Fruit fly (Drosophila melanogaster) whole organism, prepupa: ENCODE data around the gene MED17.
A peak's percentile ranks its signal among the peaks of the same experiment; 100 is the strongest.

Experiments
- Blimp-1 ChIP-seq: fragments of 200-800 bp; sonication (Bioruptor generic); optimal IDR thresholded peaks from 3 replicates; lab custom pipeline; 2017; ENCODE audit warnings: missing biosample characterization, missing genetic modification characterization, mild to moderate bottlenecking, moderate library complexity, missing genetic modification reagents
- CG10631 ChIP-seq: fragments of 200-800 bp; sonication (Bioruptor generic); optimal IDR thresholded peaks from 2 replicates; lab custom pipeline; 2016; ENCODE audit warnings: missing biosample characterization, missing genetic modification characterization
- CG10669 ChIP-seq: fragments of 200-800 bp; sonication (Bioruptor generic); optimal IDR thresholded peaks from 3 replicates; lab custom pipeline; 2018; ENCODE audit warnings: missing biosample characterization, mild to moderate bottlenecking, missing genetic modification characterization, moderate library complexity
- CG11294 ChIP-seq: fragments of 200-800 bp; sonication (Bioruptor generic); IDR thresholded peaks from 2 replicates; pipeline ENCODE4 v1.3.6; 2022; ENCODE audit warnings: missing biosample characterization, missing genetic modification characterization
- CG11762 ChIP-seq: fragments of 200-800 bp; sonication (Bioruptor generic); optimal IDR thresholded peaks from 3 replicates; lab custom pipeline; 2016; ENCODE audit warnings: missing biosample characterization, missing genetic modification characterization; ENCODE audit not compliant: insufficient read depth
- CG15336 ChIP-seq: fragments of 200-800 bp; sonication (Bioruptor generic); IDR thresholded peaks from 2 replicates; pipeline ENCODE4 v1.3.6; 2022; ENCODE audit warnings: missing biosample characterization, missing genetic modification characterization
- CG1621 ChIP-seq: fragments of 200-800 bp; sonication (Bioruptor generic); optimal IDR thresholded peaks from 3 replicates; lab custom pipeline; 2018; ENCODE audit warnings: missing biosample characterization, mild to moderate bottlenecking, missing genetic modification characterization
- CG16779 ChIP-seq: fragments of 200-800 bp; sonication (Bioruptor generic); optimal IDR thresholded peaks from 3 replicates; lab custom pipeline; 2017; ENCODE audit warnings: missing biosample characterization, mild to moderate bottlenecking, missing genetic modification characterization
- CG3032 ChIP-seq: fragments of 200-800 bp; optimal IDR thresholded peaks from 2 replicates; lab custom pipeline; 2019; ENCODE audit warnings: missing biosample characterization, mild to moderate bottlenecking, missing genetic modification characterization, moderate library complexity
- CG31627 ChIP-seq: fragments of 200-800 bp; sonication (Bioruptor generic); optimal IDR thresholded peaks from 3 replicates; lab custom pipeline; 2016; ENCODE audit warnings: missing biosample characterization, missing genetic modification characterization
- CG34406 ChIP-seq: fragments of 200-800 bp; sonication (Bioruptor generic); optimal IDR thresholded peaks from 3 replicates; lab custom pipeline; 2016; ENCODE audit warnings: missing biosample characterization, missing genetic modification characterization
- CG4318 ChIP-seq: fragments of 200-800 bp; sonication (Bioruptor generic); optimal IDR thresholded peaks from 3 replicates; lab custom pipeline; 2017; ENCODE audit warnings: missing biosample characterization, mild to moderate bottlenecking, missing genetic modification characterization
- CG6163 ChIP-seq: fragments of 200-800 bp; sonication (Bioruptor generic); IDR thresholded peaks from 3 replicates; pipeline ENCODE4 v1.3.6; 2022; ENCODE audit warnings: missing biosample characterization, missing genetic modification characterization
- CG6792 ChIP-seq: fragments of 200-800 bp; sonication (Bioruptor generic); optimal IDR thresholded peaks from 3 replicates; lab custom pipeline; 2016; ENCODE audit warnings: missing biosample characterization, missing genetic modification characterization
- CG6808 ChIP-seq: fragments of 200-800 bp; sonication (Bioruptor generic); optimal IDR thresholded peaks from 3 replicates; lab custom pipeline; 2017; ENCODE audit warnings: missing biosample characterization, missing genetic modification characterization, mild to moderate bottlenecking, moderate library complexity, missing genetic modification reagents
- CG6854 ChIP-seq: fragments of 200-800 bp; sonication (Bioruptor generic); optimal IDR thresholded peaks from 2 replicates; lab custom pipeline; 2017; ENCODE audit warnings: missing biosample characterization, mild to moderate bottlenecking, missing genetic modification characterization
- CG7368 ChIP-seq: fragments of 200-800 bp; sonication (Bioruptor generic); optimal IDR thresholded peaks from 3 replicates; lab custom pipeline; 2016; ENCODE audit warnings: missing biosample characterization, missing genetic modification characterization
- CG8119 ChIP-seq: fragments of 200-800 bp; sonication (Bioruptor generic); IDR thresholded peaks from 3 replicates; pipeline ENCODE4 v1.3.6; 2022; ENCODE audit warnings: missing biosample characterization, missing genetic modification characterization
- CG8319 ChIP-seq: fragments of 200-800 bp; sonication (Bioruptor generic); optimal IDR thresholded peaks from 3 replicates; lab custom pipeline; 2016; ENCODE audit warnings: missing biosample characterization, missing genetic modification characterization
- CG8632 ChIP-seq: fragments of 200-800 bp; sonication (Bioruptor generic); optimal IDR thresholded peaks from 3 replicates; lab custom pipeline; 2016; ENCODE audit warnings: missing biosample characterization, missing genetic modification characterization
- CG9139 ChIP-seq: fragments of 200-800 bp; sonication (Bioruptor generic); optimal IDR thresholded peaks from 3 replicates; lab custom pipeline; 2017; ENCODE audit warnings: missing biosample characterization, mild to moderate bottlenecking, missing genetic modification characterization
- Eip75B ChIP-seq: fragments of 200-800 bp; sonication (Bioruptor generic); optimal IDR thresholded peaks from 3 replicates; lab custom pipeline; 2016; ENCODE audit warnings: missing biosample characterization, missing genetic modification characterization
- Eip93F ChIP-seq: fragments of 200-800 bp; sonication (Bioruptor generic); optimal IDR thresholded peaks from 2 replicates; lab custom pipeline; 2016; ENCODE audit warnings: missing biosample characterization, mild to moderate bottlenecking, missing genetic modification characterization
- Ets96B ChIP-seq: fragments of 200-800 bp; optimal IDR thresholded peaks from 2 replicates; lab custom pipeline; 2019; ENCODE audit warnings: missing biosample characterization, mild to moderate bottlenecking, missing genetic modification characterization, moderate library complexity
- Gug ChIP-seq: fragments of 200-800 bp; sonication (Bioruptor generic); IDR thresholded peaks from 2 replicates; pipeline ENCODE4 v1.3.6; 2022; ENCODE audit warnings: missing biosample characterization, missing genetic modification characterization
- Hr38 ChIP-seq: sonication (Bioruptor generic); optimal IDR thresholded peaks from 2 replicates; lab custom pipeline; 2016; ENCODE audit warnings: missing biosample characterization, missing genetic modification characterization
- Hr39 ChIP-seq: fragments of 200-800 bp; sonication (Bioruptor generic); optimal IDR thresholded peaks from 2 replicates; lab custom pipeline; 2016; ENCODE audit warnings: missing biosample characterization, missing genetic modification characterization
- Hr4 ChIP-seq: fragments of 200-800 bp; sonication (Bioruptor generic); optimal IDR thresholded peaks from 3 replicates; lab custom pipeline; 2016; ENCODE audit warnings: missing biosample characterization, missing genetic modification characterization
- Met ChIP-seq: fragments of 200-800 bp; sonication (Bioruptor generic); optimal IDR thresholded peaks from 3 replicates; lab custom pipeline; 2016; ENCODE audit warnings: missing biosample characterization, missing genetic modification characterization
- OdsH ChIP-seq: fragments of 200-800 bp; sonication (Bioruptor generic); optimal IDR thresholded peaks from 3 replicates; lab custom pipeline; 2016; ENCODE audit warnings: missing biosample characterization, missing genetic modification characterization
- Smox ChIP-seq: fragments of 200-800 bp; sonication (Bioruptor generic); optimal IDR thresholded peaks from 3 replicates; lab custom pipeline; 2016; ENCODE audit warnings: missing biosample characterization, missing genetic modification characterization
- Sox102F ChIP-seq: fragments of 200-800 bp; sonication (Bioruptor generic); optimal IDR thresholded peaks from 2 replicates; lab custom pipeline; 2016; ENCODE audit warnings: missing biosample characterization, mild to moderate bottlenecking, missing genetic modification characterization
- Sox14 ChIP-seq: fragments of 200-800 bp; sonication (Bioruptor generic); optimal IDR thresholded peaks from 3 replicates; lab custom pipeline; 2016; ENCODE audit warnings: missing biosample characterization, missing genetic modification characterization
- achi ChIP-seq: fragments of 200-800 bp; sonication (Bioruptor generic); optimal IDR thresholded peaks from 3 replicates; lab custom pipeline; 2016; ENCODE audit warnings: missing biosample characterization, missing genetic modification characterization
- acj6 ChIP-seq: fragments of 200-800 bp; sonication (Bioruptor generic); optimal IDR thresholded peaks from 3 replicates; lab custom pipeline; 2016; ENCODE audit warnings: missing biosample characterization, missing genetic modification characterization
- cyc ChIP-seq: fragments of 200-800 bp; sonication (Bioruptor generic); optimal IDR thresholded peaks from 3 replicates; lab custom pipeline; 2016; ENCODE audit warnings: missing biosample characterization, missing genetic modification characterization
- dac ChIP-seq: fragments of 200-800 bp; sonication (Bioruptor generic); optimal IDR thresholded peaks from 2 replicates; lab custom pipeline; 2017; ENCODE audit warnings: missing biosample characterization, mild to moderate bottlenecking, missing genetic modification characterization
- dsx ChIP-seq: fragments of 200-800 bp; optimal IDR thresholded peaks from 3 replicates; lab custom pipeline; 2019; ENCODE audit warnings: missing biosample characterization, mild to moderate bottlenecking, missing genetic modification characterization, moderate library complexity; ENCODE audit not compliant: poor library complexity, severe bottlenecking
- eg ChIP-seq: fragments of 200-800 bp; sonication (Bioruptor generic); IDR thresholded peaks from 3 replicates; pipeline ENCODE4 v1.3.6; 2022; ENCODE audit warnings: missing biosample characterization, missing genetic modification characterization
- fd59A ChIP-seq: fragments of 200-800 bp; sonication (Bioruptor generic); optimal IDR thresholded peaks from 2 replicates; lab custom pipeline; 2017; ENCODE audit warnings: missing biosample characterization, mild to moderate bottlenecking, missing genetic modification characterization, missing genetic modification reagents
- fd85E ChIP-seq: fragments of 200-800 bp; sonication (Bioruptor generic); optimal IDR thresholded peaks from 3 replicates; lab custom pipeline; 2016; ENCODE audit warnings: missing biosample characterization, missing genetic modification characterization
- fkh ChIP-seq: fragments of 200-800 bp; sonication (Bioruptor generic); optimal IDR thresholded peaks from 3 replicates; lab custom pipeline; 2017; ENCODE audit warnings: missing biosample characterization, mild to moderate bottlenecking, missing genetic modification characterization, moderate library complexity
- net ChIP-seq: fragments of 200-800 bp; sonication (Bioruptor generic); optimal IDR thresholded peaks from 3 replicates; lab custom pipeline; 2016; ENCODE audit warnings: missing biosample characterization, missing genetic modification characterization
- salr ChIP-seq, 2 experiments: fragments of 200-800 bp; sonication (Bioruptor generic); optimal IDR thresholded peaks; 3 replicates each; lab custom pipeline; 2016 to 2018; ENCODE audit warnings: missing biosample characterization in 2 of 2, missing genetic modification characterization in 2 of 2, mild to moderate bottlenecking in 1 of 2
- spab ChIP-seq: fragments of 200-800 bp; sonication (Bioruptor generic); optimal IDR thresholded peaks from 2 replicates; lab custom pipeline; 2017; ENCODE audit warnings: missing biosample characterization, mild to moderate bottlenecking, missing genetic modification characterization, missing genetic modification reagents
- svp ChIP-seq: fragments of 200-800 bp; sonication (Bioruptor generic); peaks from one replicate; lab custom pipeline; 2016; ENCODE audit warnings: missing biosample characterization, missing genetic modification characterization
- topi ChIP-seq: fragments of 200-800 bp; sonication (Bioruptor generic); optimal IDR thresholded peaks from 3 replicates; lab custom pipeline; 2016; ENCODE audit warnings: missing biosample characterization, missing genetic modification characterization
- vri ChIP-seq: fragments of 200-800 bp; sonication (Bioruptor generic); optimal IDR thresholded peaks from 3 replicates; lab custom pipeline; 2016; ENCODE audit warnings: missing biosample characterization, mild to moderate bottlenecking, missing genetic modification characterization

MED17 gene

DNA sequence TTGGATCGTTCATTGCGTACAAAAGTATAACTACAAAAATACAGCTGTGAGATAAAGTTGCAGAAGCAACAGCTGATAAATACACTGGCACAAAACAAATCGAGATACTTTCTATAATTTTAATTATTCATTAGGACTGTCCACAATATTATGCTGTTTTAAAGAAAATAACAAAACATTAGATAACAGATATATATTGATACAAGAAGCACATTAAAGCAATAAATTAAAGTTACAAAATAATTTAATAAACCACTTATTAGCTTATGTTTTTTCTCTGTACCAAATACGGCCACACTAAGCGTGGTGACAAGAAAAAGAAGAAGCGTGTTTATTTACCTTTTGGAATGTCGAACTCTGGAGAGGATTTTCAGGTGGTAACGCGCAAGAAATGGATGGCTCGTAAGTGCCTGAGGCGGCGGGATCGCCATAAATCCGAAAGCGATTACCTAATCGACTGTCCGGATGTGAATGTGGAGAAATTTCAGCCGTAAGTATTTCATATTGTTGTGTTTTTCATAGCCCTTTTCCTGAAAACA, 31.4 kb downstream of the MED17 start, which contains the start of the genes CG7988 and CG7183 (continued):
- peak; percentile 97 for TF ChIP-seq CG10669 (GFP tag; lab: Kevin White, UChicago)
- TF ChIP-seq fd59A (GFP tag; lab: Kevin White, UChicago) = peak; percentile 95
- TF ChIP-seq Smox (GFP tag; lab: Kevin White, UChicago) = peak; percentile 98
- peak; percentile 99 for TF ChIP-seq Gug (GFP tag; lab: Robert Waterston, UW)
- peak; percentile 99 for TF ChIP-seq CG10631 (GFP tag; lab: Kevin White, UChicago)
- TF ChIP-seq CG6792 (GFP tag; lab: Kevin White, UChicago) = peak; percentile 98
- peak; percentile 99 for TF ChIP-seq eg (GFP tag; lab: Robert Waterston, UW)
- no peak for TF ChIP-seq fd85E
- peak; percentile 95 for TF ChIP-seq CG8319 (GFP tag; lab: Kevin White, UChicago)
- peak; percentile 98 for TF ChIP-seq Eip75B (GFP tag; lab: Kevin White, UChicago)
- peak; percentile 84 for TF ChIP-seq CG6854 (GFP tag; lab: Kevin White, UChicago)
- TF ChIP-seq CG6163 = peak; percentile 98
- TF ChIP-seq CG8119 (GFP tag; lab: Robert Waterston, UW) = peak; percentile 97
- peak; percentile 99 for TF ChIP-seq CG31627 (GFP tag; lab: Kevin White, UChicago)
- peak; percentile 94 for TF ChIP-seq CG1621 (tag; lab: Kevin White, UChicago)
- TF ChIP-seq CG15336 (GFP tag; lab: Robert Waterston, UW) = peak; percentile 97
- peak; percentile 98 for TF ChIP-seq fkh (GFP tag; lab: Kevin White, UChicago)
- peak; percentile 92 for TF ChIP-seq CG11762
- TF ChIP-seq salr (GFP tag; optimal IDR thresholded peaks at IDR 0.05; lab: Kevin White, UChicago) = peak; percentile 92 to 97
- peak; percentile 80 for TF ChIP-seq dac (GFP tag; lab: Kevin White, UChicago)
- peak; percentile 89 for TF ChIP-seq CG16779
- TF ChIP-seq net = peak; percentile 97
- peak; percentile 98 for TF ChIP-seq topi (GFP tag; lab: Kevin White, UChicago)
- peak; percentile 60 for TF ChIP-seq Hr38 (GFP tag; lab: Kevin White, UChicago)
- peak; percentile 85 for TF ChIP-seq Blimp-1
- TF ChIP-seq Eip93F (GFP tag; lab: Kevin White, UChicago) = peak; percentile 82
- peak; percentile 99 for TF ChIP-seq OdsH (GFP tag; lab: Kevin White, UChicago)
- TF ChIP-seq acj6 (GFP tag; lab: Kevin White, UChicago) = peak; percentile 98
- TF ChIP-seq CG11294 (GFP tag; lab: Robert Waterston, UW) = peak; percentile 97
- peak; percentile 99 for TF ChIP-seq svp
- peak; percentile 98 for TF ChIP-seq Hr4 (GFP tag; lab: Kevin White, UChicago)
- TF ChIP-seq CG9139 (GFP tag; lab: Kevin White, UChicago) = peak; percentile 93
- TF ChIP-seq cyc (GFP tag; lab: Kevin White, UChicago) = peak; percentile 97
- TF ChIP-seq Sox102F (GFP tag; lab: Kevin White, UChicago) = peak; percentile 95

- TF ChIP-seq Met (no peak), CG6163 (no peak), dsx (GFP tag; lab: Kevin White, UChicago) (peak; percentile 55), Ets96B (tag; lab: Kevin White, UChicago) (peak; percentile 58), svp (peak; percentile 73), eg (GFP tag; lab: Robert Waterston, UW) (no peak), CG6854 (GFP tag; lab: Kevin White, UChicago) (peak; percentile 6), dac (GFP tag; lab: Kevin White, UChicago) (no peak), fkh (GFP tag; lab: Kevin White, UChicago) (peak; percentile 64), Eip75B (GFP tag; lab: Kevin White, UChicago) (no peak), spab (GFP tag; lab: Kevin White, UChicago) (no peak), Eip93F (GFP tag; lab: Kevin White, UChicago) (no peak), CG4318 (GFP tag; lab: Kevin White, UChicago) (no peak), Sox14 (GFP tag; lab: Kevin White, UChicago) (peak; percentile 33), CG6792 (GFP tag; lab: Kevin White, UChicago) (peak; percentile 33), CG1621 (tag; lab: Kevin White, UChicago) (no peak), OdsH (GFP tag; lab: Kevin White, UChicago) (peak; percentile 63), vri (GFP tag; lab: Kevin White, UChicago) (peak; percentile 32), CG34406 (peak; percentile 68), CG6808 (GFP tag; lab: Kevin White, UChicago) (no peak), achi (GFP tag; lab: Kevin White, UChicago) (peak; percentile 66), Sox102F (GFP tag; lab: Kevin White, UChicago) (no peak), CG8319 (GFP tag; lab: Kevin White, UChicago) (peak; percentile 32), CG7368 (GFP tag; lab: Kevin White, UChicago) (no peak), CG10669 (GFP tag; lab: Kevin White, UChicago) (no peak), Hr4 (GFP tag; lab: Kevin White, UChicago) (no peak), CG8632 (GFP tag; lab: Kevin White, UChicago) (peak; percentile 65), Hr39 (GFP tag; lab: Kevin White, UChicago) (no peak), CG3032 (tag; lab: Kevin White, UChicago) (peak; percentile 65), Hr38 (GFP tag; lab: Kevin White, UChicago) (no peak)
Observed at dm6 chr3R:18223434-18223833, 34.6 kb downstream of the MED17 start, which contains the start of the genes mTerf5 and Non3. Gene mTerf5, minus strand, starts transcription at chr3R:18223682. Gene Non3, plus strand, starts transcription at chr3R:18223722.
